Worm (Caenorhabditis elegans) whole organism, young adult: ENCODE results near the gene cyp-31A5.

Experiments used
- F23B12.7 ChIP-seq: sonication (generic microtip); optimal IDR thresholded peaks from 2 replicates; lab custom pipeline; 2017; ENCODE audit warnings: missing genetic modification characterization, mild to moderate bottlenecking, missing compliant biosample characterization, antibody characterized with exemption, moderate library complexity; ENCODE audit not compliant: insufficient read depth
- F57A8.1 ChIP-seq: fragments of 200-800 bp; sonication (Bioruptor generic); optimal IDR thresholded peaks from 2 replicates; lab custom pipeline; 2018; ENCODE audit warnings: mild to moderate bottlenecking, missing genetic modification characterization, moderate library complexity, missing compliant biosample characterization
- F57C9.4 ChIP-seq: sonication (generic microtip); optimal IDR thresholded peaks from 2 replicates; lab custom pipeline; 2017; ENCODE audit warnings: mild to moderate bottlenecking, missing genetic modification characterization, missing compliant biosample characterization
- Y56A3A.18 ChIP-seq: fragments of 200-800 bp; sonication (Bioruptor generic); IDR thresholded peaks from 2 replicates; pipeline ENCODE4 v1.3.6; 2022; ENCODE audit warnings: missing genetic modification reagents, missing genetic modification characterization, missing compliant biosample characterization
- Y95B8A.8 ChIP-seq: fragments of 200-800 bp; sonication (Bioruptor generic); IDR thresholded peaks from 2 replicates; pipeline ENCODE4 v1.3.6; 2022; ENCODE audit warnings: missing genetic modification reagents, missing genetic modification characterization, missing compliant biosample characterization
- ZK185.1 ChIP-seq: sonication (generic microtip); optimal IDR thresholded peaks from 2 replicates; lab custom pipeline; 2016; ENCODE audit warnings: mild to moderate bottlenecking, missing genetic modification characterization, missing compliant biosample characterization; ENCODE audit not compliant: poor library complexity, severe bottlenecking
- akir-1 ChIP-seq: fragments of 200-800 bp; sonication (Bioruptor generic); optimal IDR thresholded peaks from 2 replicates; lab custom pipeline; 2018; ENCODE audit warnings: mild to moderate bottlenecking, missing genetic modification characterization, moderate library complexity, missing compliant biosample characterization
- aptf-2 ChIP-seq: fragments of 200-800 bp; sonication (Bioruptor generic); conservative IDR thresholded peaks from 2 replicates; pipeline ENCODE4 v1.3.6; 2022; ENCODE audit warnings: missing genetic modification reagents, missing genetic modification characterization, missing compliant biosample characterization
- atf-7 ChIP-seq: sonication (generic microtip); optimal IDR thresholded peaks from 2 replicates; lab custom pipeline; 2017; ENCODE audit warnings: mild to moderate bottlenecking, missing genetic modification characterization, missing compliant biosample characterization
- attf-3 ChIP-seq: fragments of 200-800 bp; sonication (Bioruptor generic); conservative IDR thresholded peaks from 2 replicates; pipeline ENCODE4 v1.3.6; 2022; ENCODE audit warnings: missing genetic modification reagents, missing genetic modification characterization, missing compliant biosample characterization
- attf-5 ChIP-seq: fragments of 200-800 bp; sonication (Bioruptor generic); optimal IDR thresholded peaks from 2 replicates; lab custom pipeline; 2018; ENCODE audit warnings: mild to moderate bottlenecking, missing genetic modification characterization, missing compliant biosample characterization
- attf-6 ChIP-seq: fragments of 200-800 bp; sonication (Bioruptor generic); IDR thresholded peaks from 2 replicates; pipeline ENCODE4 v1.3.6; 2022; ENCODE audit warnings: missing genetic modification reagents, missing genetic modification characterization, missing compliant biosample characterization
- bed-1 ChIP-seq: fragments of 200-800 bp; sonication (Bioruptor generic); IDR thresholded peaks from 2 replicates; pipeline ENCODE4 v1.3.6; 2022; ENCODE audit warnings: missing genetic modification reagents, missing genetic modification characterization, missing compliant biosample characterization
- bed-2 ChIP-seq: fragments of 200-800 bp; sonication (Bioruptor generic); IDR thresholded peaks from 2 replicates; pipeline ENCODE4 v1.3.6; 2022; ENCODE audit warnings: missing genetic modification reagents, missing genetic modification characterization, missing compliant biosample characterization
- ccch-3 ChIP-seq: fragments of 200-800 bp; sonication (Bioruptor generic); optimal IDR thresholded peaks from 2 replicates; lab custom pipeline; 2018; ENCODE audit warnings: mild to moderate bottlenecking, missing genetic modification characterization, missing compliant biosample characterization
- dox-1 ChIP-seq: fragments of 200-800 bp; sonication (Bioruptor generic); IDR thresholded peaks from 2 replicates; pipeline ENCODE4 v1.3.6; 2022; ENCODE audit warnings: missing genetic modification reagents, missing genetic modification characterization, missing compliant biosample characterization
- dpff-1 ChIP-seq: sonication (generic microtip); optimal IDR thresholded peaks from 2 replicates; lab custom pipeline; 2017; ENCODE audit warnings: mild to moderate bottlenecking, missing genetic modification characterization, missing compliant biosample characterization
- dpl-1 ChIP-seq: fragments of 150-350 bp; optimal IDR thresholded peaks from 2 replicates; lab custom pipeline; 2014; ENCODE audit warnings: missing biosample characterization, missing genetic modification reagents, missing genetic modification characterization
- efl-1 ChIP-seq: fragments of 150-350 bp; optimal IDR thresholded peaks from 2 replicates; lab custom pipeline; 2014; ENCODE audit warnings: missing biosample characterization, missing genetic modification reagents, missing genetic modification characterization
- egrh-3 ChIP-seq: fragments of 200-800 bp; sonication (Bioruptor generic); IDR thresholded peaks from 2 replicates; pipeline ENCODE4 v1.3.6; 2022; ENCODE audit warnings: missing genetic modification reagents, missing genetic modification characterization, missing compliant biosample characterization
- ekl-4 ChIP-seq: fragments of 200-800 bp; sonication (Bioruptor generic); IDR thresholded peaks from 2 replicates; pipeline ENCODE4 v1.3.6; 2022; ENCODE audit warnings: missing genetic modification reagents, missing genetic modification characterization, missing compliant biosample characterization
- fkh-3 ChIP-seq: sonication (generic microtip); optimal IDR thresholded peaks from 2 replicates; lab custom pipeline; 2016; ENCODE audit warnings: mild to moderate bottlenecking, missing genetic modification characterization, missing compliant biosample characterization
- hlh-26 ChIP-seq: fragments of 200-800 bp; sonication (Bioruptor generic); conservative IDR thresholded peaks from 2 replicates; pipeline ENCODE4 v1.3.6; 2022; ENCODE audit warnings: missing genetic modification reagents, missing genetic modification characterization, missing compliant biosample characterization
- hmg-1.2 ChIP-seq: fragments of 200-800 bp; sonication (Bioruptor generic); IDR thresholded peaks from 2 replicates; pipeline ENCODE4 v1.3.6; 2022; ENCODE audit warnings: missing genetic modification reagents, missing genetic modification characterization, missing compliant biosample characterization
- let-607 ChIP-seq, 2 experiments: fragments of 200-800 bp in 1 of 2; sonication (Bioruptor generic) in 1 of 2; sonication (generic microtip) in 1 of 2; optimal IDR thresholded peaks; 2 replicates each; lab custom pipeline; 2016 to 2018; ENCODE audit warnings: mild to moderate bottlenecking in 2 of 2, missing compliant biosample characterization in 2 of 2, missing genetic modification characterization in 2 of 2, moderate library complexity in 2 of 2, missing genotype in 1 of 2
- lin-26 ChIP-seq: fragments of 200-800 bp; sonication (Bioruptor generic); IDR thresholded peaks from 2 replicates; pipeline ENCODE4 v1.3.6; 2022; ENCODE audit warnings: missing genetic modification reagents, missing genetic modification characterization, missing compliant biosample characterization
- lin-35 ChIP-seq, 3 experiments: fragments of 150-350 bp in 2 of 3; sonication (generic microtip) in 1 of 3; optimal IDR thresholded peaks; 2 replicates each; lab custom pipeline; 2014 to 2018; ENCODE audit warnings: missing biosample characterization in 3 of 3, missing genetic modification characterization in 3 of 3, missing genetic modification reagents in 3 of 3
- lin-40 ChIP-seq: sonication (generic microtip); optimal IDR thresholded peaks from 2 replicates; lab custom pipeline; 2016; ENCODE audit warnings: missing genetic modification characterization, mild to moderate bottlenecking, missing compliant biosample characterization, missing genotype, missing genetic modification reagents
- lir-1 ChIP-seq: fragments of 200-800 bp; sonication (Bioruptor generic); conservative IDR thresholded peaks from 2 replicates; pipeline ENCODE4 v1.3.6; 2022; ENCODE audit warnings: missing genetic modification reagents, missing genetic modification characterization, missing compliant biosample characterization
- madf-6 ChIP-seq: fragments of 200-800 bp; sonication (Bioruptor generic); IDR thresholded peaks from 2 replicates; pipeline ENCODE4 v1.3.6; 2022; ENCODE audit warnings: missing genetic modification reagents, missing genetic modification characterization, missing compliant biosample characterization
- nfyb-1 ChIP-seq: fragments of 200-800 bp; sonication (Bioruptor generic); IDR thresholded peaks from 2 replicates; pipeline ENCODE4 v1.3.6; 2022; ENCODE audit warnings: missing genetic modification reagents, missing genetic modification characterization, missing compliant biosample characterization
- nhr-120 ChIP-seq: fragments of 200-800 bp; sonication (Bioruptor generic); IDR thresholded peaks from 2 replicates; pipeline ENCODE4 v1.3.6; 2022; ENCODE audit warnings: missing genetic modification characterization, missing compliant biosample characterization
- nhr-80 ChIP-seq: sonication (generic microtip); optimal IDR thresholded peaks from 2 replicates; lab custom pipeline; 2016; ENCODE audit warnings: missing genetic modification characterization, missing compliant biosample characterization
- nhr-90 ChIP-seq: sonication (generic microtip); optimal IDR thresholded peaks from 2 replicates; lab custom pipeline; 2016; ENCODE audit warnings: missing genotype, mild to moderate bottlenecking, missing genetic modification characterization, missing compliant biosample characterization
- pha-4 ChIP-seq: fragments of 150-350 bp; sonication (generic microtip); optimal IDR thresholded peaks from 2 replicates; lab custom pipeline; 2014; ENCODE audit warnings: missing biosample characterization, missing genetic modification reagents, missing genetic modification characterization
- rcor-1 ChIP-seq: fragments of 200-800 bp; sonication (Bioruptor generic); IDR thresholded peaks from 2 replicates; pipeline ENCODE4 v1.3.6; 2022; ENCODE audit warnings: missing genetic modification reagents, missing genetic modification characterization, missing compliant biosample characterization
- repo-1 ChIP-seq: sonication (generic microtip); optimal IDR thresholded peaks from 2 replicates; lab custom pipeline; 2017; ENCODE audit warnings: mild to moderate bottlenecking, missing genetic modification characterization, missing compliant biosample characterization
- rpc-1 ChIP-seq, 2 experiments: fragments of 150-350 bp in 1 of 2; sonication (generic microtip) in 1 of 2; optimal IDR thresholded peaks; 2 replicates each; lab custom pipeline; 2014 to 2018; ENCODE audit warnings: missing biosample characterization in 1 of 2, missing genetic modification characterization in 1 of 2, missing genetic modification reagents in 1 of 2, missing genotype in 1 of 2
- sdz-38 ChIP-seq: sonication (generic microtip); optimal IDR thresholded peaks from 2 replicates; lab custom pipeline; 2016; ENCODE audit warnings: missing genotype, missing genetic modification characterization, missing compliant biosample characterization
- snpc-1.3 ChIP-seq: sonication (generic microtip); optimal IDR thresholded peaks from 2 replicates; lab custom pipeline; 2017; ENCODE audit warnings: missing genetic modification characterization, mild to moderate bottlenecking, missing compliant biosample characterization, antibody characterized with exemption, moderate library complexity, missing genotype, missing genetic modification reagents; ENCODE audit not compliant: insufficient read depth
- zfh-2 ChIP-seq: fragments of 200-800 bp; sonication (Bioruptor generic); conservative IDR thresholded peaks from 2 replicates; pipeline ENCODE4 v1.3.6; 2022; ENCODE audit warnings: missing genetic modification reagents, missing genetic modification characterization, missing compliant biosample characterization
- zim-3 ChIP-seq: sonication (generic microtip); optimal IDR thresholded peaks from 2 replicates; lab custom pipeline; 2017; ENCODE audit warnings: mild to moderate bottlenecking, missing genetic modification characterization, moderate library complexity, missing compliant biosample characterization
- ztf-18 ChIP-seq: sonication (generic microtip); optimal IDR thresholded peaks from 2 replicates; lab custom pipeline; 2016; ENCODE audit warnings: missing genotype, mild to moderate bottlenecking, missing genetic modification characterization, missing compliant biosample characterization
- ztf-25 ChIP-seq: fragments of 200-800 bp; sonication (Bioruptor generic); IDR thresholded peaks from 2 replicates; pipeline ENCODE4 v1.3.6; 2022; ENCODE audit warnings: missing genetic modification reagents, missing genetic modification characterization, missing compliant biosample characterization
- ztf-26 ChIP-seq: sonication (generic microtip); optimal IDR thresholded peaks from 2 replicates; lab custom pipeline; 2017; ENCODE audit warnings: missing genetic modification characterization, missing compliant biosample characterization

cyp-31A5 gene

DNA sequence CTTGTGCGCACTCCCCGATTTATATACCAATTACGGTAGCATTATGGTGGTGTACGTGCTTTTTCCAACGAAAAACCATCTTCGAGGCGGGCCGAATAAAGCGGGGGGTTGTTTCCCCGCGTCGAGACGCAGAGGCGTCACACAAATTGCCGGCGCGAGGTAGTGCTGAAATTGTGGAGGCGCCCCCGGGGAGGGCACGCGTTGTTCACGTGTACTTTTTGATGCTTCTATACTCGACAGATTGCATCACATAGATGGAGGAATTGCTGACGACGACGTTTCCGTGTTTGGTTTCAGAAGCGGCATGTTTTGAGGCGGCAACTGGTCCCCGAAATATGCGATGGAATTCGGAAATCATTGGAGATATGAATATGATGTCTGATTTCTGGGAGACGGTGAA lies 5.8 kb upstream of the cyp-31A5 start (continued):
- TF ChIP-seq rpc-1 (optimal IDR thresholded peaks at IDR 0.05; lab: Kevin White, UChicago), result no peak
- no peak for TF ChIP-seq rpc-1 (tag; optimal IDR thresholded peaks at IDR 0.05; lab: Kevin White, UChicago)
- TF ChIP-seq repo-1 (tag; lab: Kevin White, UChicago), result peak; percentile 51
- TF ChIP-seq dox-1 (GFP tag; lab: Robert Waterston, UW), result peak; percentile 62; the same call in 1 of the 2 replicates
- peak; percentile 64 for TF ChIP-seq attf-5
- TF ChIP-seq zfh-2, result peak; percentile 97
- no peak for TF ChIP-seq dpl-1
- peak; percentile 49 for TF ChIP-seq rcor-1
- peak in 1 of 2 experiments; percentile 49 for TF ChIP-seq let-607 (tag; optimal IDR thresholded peaks at IDR 0.05; lab: Kevin White, UChicago)
- TF ChIP-seq fkh-3 (tag; lab: Kevin White, UChicago), result no peak
- TF ChIP-seq dpff-1 (tag; lab: Kevin White, UChicago), result no peak
- peak; percentile 44; the same call in 1 of the 2 replicates for TF ChIP-seq lir-1 (GFP tag; lab: Robert Waterston, UW)

DNA sequence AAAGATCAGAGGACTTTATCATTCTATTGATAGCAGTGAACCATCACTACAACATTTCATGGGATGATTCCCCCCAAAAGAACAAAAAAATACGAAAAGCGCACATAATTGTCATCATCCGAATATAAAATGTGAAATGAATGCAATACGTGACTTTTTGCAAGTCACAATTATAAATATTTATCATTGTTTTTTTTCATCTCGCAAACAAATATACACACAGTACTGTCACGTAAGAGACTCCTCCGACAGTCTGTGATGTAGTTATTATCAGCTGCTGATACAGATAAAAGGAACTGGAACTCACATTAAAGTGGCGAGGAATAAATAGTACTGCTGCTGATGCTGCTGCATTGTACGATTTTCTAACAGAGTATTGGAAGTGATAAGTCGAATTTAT lies 4.7 kb upstream of the cyp-31A5 start:
- TF ChIP-seq nhr-80 (tag; lab: Kevin White, UChicago), result peak; percentile 37
- no peak for TF ChIP-seq ekl-4 (GFP tag; lab: Robert Waterston, UW)
- peak; percentile 27 for TF ChIP-seq ZK185.1 (tag; lab: Kevin White, UChicago)
- peak; percentile 15 for TF ChIP-seq lin-40 (tag; lab: Kevin White, UChicago)

DNA sequence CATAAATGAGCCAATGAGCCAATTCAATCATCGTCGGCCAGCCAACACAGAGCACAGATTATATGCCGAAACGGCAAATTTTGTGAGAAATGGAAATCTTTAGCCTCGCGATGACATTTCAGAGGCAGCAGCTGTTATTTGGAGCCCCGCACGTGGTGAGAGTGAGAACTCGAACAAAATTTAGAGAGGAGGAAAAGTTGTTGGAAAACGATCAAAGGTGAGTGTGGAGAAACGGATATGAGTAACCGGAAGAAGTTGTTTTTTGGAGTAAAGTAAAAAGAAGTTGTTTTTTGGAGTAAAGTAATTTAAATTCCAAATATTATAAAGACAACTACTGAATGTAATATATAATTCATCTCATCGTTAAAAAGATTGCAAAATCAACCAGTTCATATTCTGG lies 2.4 kb upstream of the cyp-31A5 start, which contains the start of gene Y62E10A.13:
Y62E10A.13 (minus strand) TSS at position 326 of the 400 bp plus-strand sequence.
- TF ChIP-seq ZK185.1 (tag; lab: Kevin White, UChicago), result no peak
- TF ChIP-seq hmg-1.2 (GFP tag; lab: Robert Waterston, UW), result no peak
- TF ChIP-seq ccch-3 (GFP tag; lab: Kevin White, UChicago), result no peak
- peak; percentile 41; the same call in 1 of the 2 replicates for TF ChIP-seq attf-6
- no peak for TF ChIP-seq Y95B8A.8 (GFP tag; lab: Robert Waterston, UW)
- TF ChIP-seq snpc-1.3, result peak; percentile 42
- no peak for TF ChIP-seq F57A8.1 (GFP tag; lab: Kevin White, UChicago)
- TF ChIP-seq atf-7, result peak; percentile 22
- TF ChIP-seq attf-3 (GFP tag; lab: Robert Waterston, UW), result no peak
- no peak for TF ChIP-seq bed-2 (GFP tag; lab: Robert Waterston, UW)
- no peak for TF ChIP-seq egrh-3 (GFP tag; lab: Robert Waterston, UW)
- no peak for TF ChIP-seq efl-1 (GFP tag; lab: Kevin White, UChicago)
- no peak for TF ChIP-seq hlh-26 (GFP tag; lab: Robert Waterston, UW)
- TF ChIP-seq zim-3 (tag; lab: Kevin White, UChicago), result no peak
- TF ChIP-seq Y56A3A.18, result no peak
- no peak for TF ChIP-seq ztf-18 (tag; lab: Kevin White, UChicago)
- no peak for TF ChIP-seq sdz-38
- no peak for TF ChIP-seq ztf-26
- TF ChIP-seq let-607 (tag; optimal IDR thresholded peaks at IDR 0.05; lab: Kevin White, UChicago), result no peak
- no peak for TF ChIP-seq akir-1 (GFP tag; lab: Kevin White, UChicago)
- no peak for TF ChIP-seq F57C9.4 (tag; lab: Kevin White, UChicago)
- no peak for TF ChIP-seq nhr-120 (GFP tag; lab: Robert Waterston, UW)
- TF ChIP-seq aptf-2 (GFP tag; lab: Robert Waterston, UW), result no peak
- no peak for TF ChIP-seq F23B12.7 (tag; lab: Kevin White, UChicago)
- TF ChIP-seq lin-26 (GFP tag; lab: Robert Waterston, UW), result no peak
- no peak for TF ChIP-seq dox-1 (GFP tag; lab: Robert Waterston, UW)
- TF ChIP-seq lin-35 (GFP tag; optimal IDR thresholded peaks at IDR 0.05; lab: Kevin White, UChicago), result no peak
- TF ChIP-seq pha-4 (tag; lab: Kevin White, UChicago), result no peak
- TF ChIP-seq bed-1, result 0 out of 2 replicates have a peak, but pooled peaks have one; percentile 34
- no peak for TF ChIP-seq nhr-90
- no peak for TF ChIP-seq nfyb-1 (GFP tag; lab: Robert Waterston, UW)
- TF ChIP-seq madf-6 (GFP tag; lab: Robert Waterston, UW), result peak; percentile 64
- no peak for TF ChIP-seq fkh-3 (tag; lab: Kevin White, UChicago)
- TF ChIP-seq ztf-25 (GFP tag; lab: Robert Waterston, UW), result no peak
